Worm (Caenorhabditis elegans): ENCODE data around the gene Y55F3BR.1.
A peak's percentile ranks its signal among the peaks of the same experiment; 100 is the strongest.

Y55F3BR.1 gene

DNA sequence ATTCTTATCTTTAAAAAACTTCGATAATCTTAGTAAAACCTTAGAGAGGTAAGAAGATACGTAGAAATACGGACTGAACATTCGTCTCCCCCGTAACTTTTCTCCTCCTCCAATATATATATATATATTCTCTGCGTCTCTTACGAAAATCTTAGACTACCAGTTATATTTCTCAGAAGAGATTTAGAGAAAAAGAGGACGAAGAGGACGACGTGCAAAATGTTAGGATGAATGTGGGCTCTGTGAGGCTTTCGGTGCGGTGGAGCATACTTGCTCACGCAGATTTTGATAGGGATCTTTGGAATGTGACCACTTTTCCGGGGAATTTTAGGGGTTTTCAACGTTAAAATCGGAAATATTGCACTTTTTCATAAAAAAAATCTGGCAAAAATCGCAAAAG, 46.2 kb upstream of the Y55F3BR.1 start (continued):
- peak; percentile 45 for TF ChIP-seq tbx-2 (tag; optimal IDR thresholded peaks at IDR 0.05)
- TF ChIP-seq zip-5 (tag; optimal IDR thresholded peaks at IDR 0.05): no peak
- TF ChIP-seq pha-2 (tag; optimal IDR thresholded peaks at IDR 0.05): no peak
- TF ChIP-seq rnt-1 (tag; optimal IDR thresholded peaks at IDR 0.05): no peak
- no peak for TF ChIP-seq hlh-8 (tag; optimal IDR thresholded peaks at IDR 0.05)
- TF ChIP-seq ceh-18 (tag; optimal IDR thresholded peaks at IDR 0.05): no peak
- TF ChIP-seq sdc-2 (tag; optimal IDR thresholded peaks at IDR 0.05): no peak
- TF ChIP-seq pha-4 (tag; optimal IDR thresholded peaks at IDR 0.05): no peak
- TF ChIP-seq fkh-6 (tag; optimal IDR thresholded peaks at IDR 0.05): no peak
- no peak for TF ChIP-seq K02D7.2 (tag; optimal IDR thresholded peaks at IDR 0.05)
- no peak for TF ChIP-seq lim-6 (tag; optimal IDR thresholded peaks at IDR 0.05)
- TF ChIP-seq unc-55 (GFP tag; optimal IDR thresholded peaks at IDR 0.05): peak; percentile 75

DNA sequence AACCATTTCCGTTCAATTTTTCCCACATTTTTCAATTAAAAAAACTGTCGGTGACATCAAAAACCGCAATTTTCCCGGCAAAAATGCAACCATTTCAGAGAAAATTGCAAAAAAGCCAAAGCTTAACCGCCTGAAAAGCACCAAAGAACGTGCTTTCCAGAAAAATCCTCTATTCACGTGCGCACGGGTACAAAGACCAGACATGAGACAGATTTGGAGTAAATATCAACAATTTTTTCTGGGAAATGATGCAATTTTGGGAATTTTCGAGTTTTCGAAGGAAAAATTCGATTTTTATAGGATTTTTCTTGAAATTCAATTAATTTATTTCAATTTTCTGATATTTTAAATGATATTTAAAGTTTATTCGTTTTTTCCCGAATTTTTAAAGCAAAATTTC, 45.5 kb upstream of the Y55F3BR.1 start:
- TF ChIP-seq lim-6 (tag; optimal IDR thresholded peaks at IDR 0.05) (no peak), ceh-6 (GFP tag; optimal IDR thresholded peaks at IDR 0.05) (no peak), fax-1 (tag; optimal IDR thresholded peaks at IDR 0.05) (no peak), rnt-1 (tag; optimal IDR thresholded peaks at IDR 0.05) (no peak), unc-55 (GFP tag; optimal IDR thresholded peaks at IDR 0.05) (no peak), lin-11 (tag; optimal IDR thresholded peaks at IDR 0.05) (no peak), ceh-45 (GFP tag; IDR thresholded peaks at IDR 0.05) (no peak), madf-2 (tag; optimal IDR thresholded peaks at IDR 0.05) (no peak), nfya-1 (tag; optimal IDR thresholded peaks at IDR 0.05) (no peak), hlh-15 (tag; optimal IDR thresholded peaks at IDR 0.05) (no peak), tbx-2 (tag; optimal IDR thresholded peaks at IDR 0.05) (no peak), dve-1 (tag; optimal IDR thresholded peaks at IDR 0.05) (no peak), ceh-19 (GFP tag; optimal IDR thresholded peaks at IDR 0.05) (no peak), ztf-16 (tag; optimal IDR thresholded peaks at IDR 0.05) (no peak), sox-4 (tag; optimal IDR thresholded peaks at IDR 0.05) (no peak), pha-2 (tag; optimal IDR thresholded peaks at IDR 0.05) (no peak), nhr-11 (tag; optimal IDR thresholded peaks at IDR 0.05) (no peak), K09A11.1 (tag; optimal IDR thresholded peaks at IDR 0.05; ENCODE audit: insufficient read depth) (no peak), ceh-18 (tag; optimal IDR thresholded peaks at IDR 0.05) (no peak), ceh-48 (tag; optimal IDR thresholded peaks at IDR 0.05) (no peak)

DNA sequence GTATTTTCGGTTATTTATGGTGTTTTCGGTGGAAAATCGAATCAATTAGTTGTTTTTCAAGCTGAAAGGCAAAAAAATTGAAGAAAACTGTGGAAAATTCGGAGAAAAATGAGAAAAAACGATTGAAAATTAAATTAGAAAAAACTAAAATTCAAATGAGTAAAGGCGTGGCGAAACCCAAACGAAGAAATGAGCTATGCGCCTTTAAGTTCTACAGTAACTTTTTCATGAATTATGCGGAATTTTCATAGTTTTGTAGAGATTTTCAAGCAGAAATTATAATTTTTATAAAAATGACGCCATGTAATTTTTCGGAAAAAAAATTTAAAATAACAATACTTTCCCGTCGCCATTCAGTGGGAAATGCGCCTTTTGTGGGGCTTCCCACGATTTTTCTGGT, 44.9 kb upstream of the Y55F3BR.1 start:
- TF ChIP-seq madf-2 (tag; optimal IDR thresholded peaks at IDR 0.05) (no peak), nhr-11 (tag; optimal IDR thresholded peaks at IDR 0.05) (no peak), eyg-1 (tag; optimal IDR thresholded peaks at IDR 0.05) (no peak), pax-1 (tag; optimal IDR thresholded peaks at IDR 0.05) (no peak)

DNA sequence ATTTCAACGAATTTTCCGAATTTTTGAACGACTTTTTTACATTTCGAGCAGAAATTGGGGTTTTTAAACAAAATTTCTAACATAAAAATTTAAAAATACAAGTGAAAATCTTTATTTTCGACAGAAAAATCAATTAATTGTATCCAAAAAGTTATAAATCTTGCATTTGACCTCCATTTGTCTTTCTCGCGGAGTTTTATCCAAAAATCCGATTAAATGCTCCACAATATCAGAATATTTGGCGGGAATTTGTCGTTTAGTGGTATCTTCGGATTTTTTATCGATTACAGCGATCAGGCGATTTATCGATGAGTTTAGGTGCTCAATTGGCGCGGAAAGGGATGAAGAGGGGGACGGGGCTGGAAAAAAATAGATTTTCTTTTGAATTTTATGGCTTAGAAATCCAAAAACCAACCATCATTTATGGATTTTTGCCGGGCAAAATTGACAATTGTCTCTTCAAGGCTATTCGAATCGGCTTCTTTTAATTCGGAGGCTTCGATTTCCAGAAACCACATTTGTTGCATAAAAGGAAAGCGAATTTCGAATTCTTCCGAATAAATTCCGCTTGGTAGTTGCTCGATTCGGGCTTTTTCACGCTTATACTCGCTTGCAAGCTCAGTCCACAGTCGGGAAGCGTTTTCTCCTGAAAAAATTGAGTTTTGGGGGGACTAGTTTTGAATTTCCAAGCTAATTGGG, 44.2 kb upstream of the Y55F3BR.1 start:
- TF ChIP-seq syd-9 (tag; optimal IDR thresholded peaks at IDR 0.05) (no peak), ets-4 (tag; optimal IDR thresholded peaks at IDR 0.05) (no peak), pax-1 (tag; optimal IDR thresholded peaks at IDR 0.05) (no peak), ceh-6 (GFP tag; optimal IDR thresholded peaks at IDR 0.05) (no peak)

DNA sequence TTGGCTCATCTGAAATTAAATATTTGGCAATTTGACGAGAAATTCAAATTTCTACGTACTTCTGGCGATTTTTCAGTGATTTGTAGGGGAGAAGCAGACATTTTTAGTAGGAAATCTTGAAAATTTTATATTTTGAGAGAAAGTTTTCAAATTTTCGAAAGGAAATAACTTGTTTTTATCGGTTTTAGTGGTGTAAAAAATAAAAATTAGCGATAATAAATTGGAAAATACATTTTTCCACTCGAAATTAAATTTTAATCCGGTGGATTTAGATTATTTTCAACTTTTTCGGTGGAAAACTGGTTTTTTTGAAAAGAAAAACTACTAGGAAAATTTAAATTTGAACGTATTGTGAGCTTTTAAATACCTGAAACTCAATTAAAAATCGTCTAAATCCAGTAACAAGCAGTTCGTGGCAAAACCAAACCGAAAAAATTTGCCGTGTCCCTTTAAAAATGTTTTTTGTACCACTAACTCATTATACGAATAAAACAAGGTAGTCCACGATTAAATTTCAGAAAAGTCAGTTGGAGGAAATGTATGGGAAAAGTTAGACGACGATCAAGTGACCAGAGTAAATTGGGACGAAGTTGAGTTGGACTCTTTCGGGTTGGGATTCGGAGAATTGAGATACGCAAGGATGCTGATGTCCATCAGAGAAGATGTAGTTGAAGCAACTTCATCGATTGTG, 42.6 kb upstream of the Y55F3BR.1 start, which contains the start of the genes madf-1 and Y55F3BR.10:
TSS of gene madf-1 (minus strand) at position 101 of the 691 bp plus-strand sequence.
TSS of gene Y55F3BR.10 (plus strand) at position 641 of the 691 bp plus-strand sequence.
- TF ChIP-seq unc-42 (tag; optimal IDR thresholded peaks at IDR 0.05) (no peak), fkh-6 (tag; optimal IDR thresholded peaks at IDR 0.05) (no peak), ttx-3 (tag; optimal IDR thresholded peaks at IDR 0.05) (no peak), hlh-13 (GFP tag; optimal IDR thresholded peaks at IDR 0.05) (no peak), pax-1 (tag; optimal IDR thresholded peaks at IDR 0.05) (no peak), fkh-10 (GFP tag; optimal IDR thresholded peaks at IDR 0.05) (no peak), npax-4 (tag; optimal IDR thresholded peaks at IDR 0.05) (no peak), hlh-8 (tag; optimal IDR thresholded peaks at IDR 0.05) (no peak), C38D4.7 (GFP tag; optimal IDR thresholded peaks at IDR 0.05) (no peak), unc-3 (GFP tag; conservative IDR thresholded peaks at IDR 0.05) (no peak), unc-3 (tag; optimal IDR thresholded peaks at IDR 0.05) (no peak), pha-2 (tag; optimal IDR thresholded peaks at IDR 0.05) (no peak), sdc-2 (tag; optimal IDR thresholded peaks at IDR 0.05) (no peak), pag-3 (tag; optimal IDR thresholded peaks at IDR 0.05; ENCODE audit: borderline replicate concordance) (no peak), ceh-24 (tag; optimal IDR thresholded peaks at IDR 0.05) (no peak), mec-3 (tag; optimal IDR thresholded peaks at IDR 0.05; ENCODE audit: borderline replicate concordance) (no peak), Y22D7AL.16 (tag; optimal IDR thresholded peaks at IDR 0.05) (no peak), ceh-6 (GFP tag; optimal IDR thresholded peaks at IDR 0.05) (no peak), ztf-16 (tag; optimal IDR thresholded peaks at IDR 0.05) (no peak)
